Worm (Caenorhabditis elegans) whole organism, young adult: ENCODE measurements around the gene pqn-25.

Experiments used
- ceh-100 ChIP-seq: fragments of 200-800 bp; sonication (Bioruptor generic); IDR thresholded peaks from 2 replicates; pipeline ENCODE4 v1.3.6; 2022; ENCODE audit warnings: missing genetic modification reagents, missing genetic modification characterization, missing compliant biosample characterization
- ceh-40 ChIP-seq: fragments of 200-800 bp; sonication (Bioruptor generic); IDR thresholded peaks from 2 replicates; pipeline ENCODE4 v1.3.6; 2022; ENCODE audit warnings: missing genetic modification characterization, missing compliant biosample characterization
- him-1 ChIP-seq: sonication (generic microtip); optimal IDR thresholded peaks from 2 replicates; lab custom pipeline; 2016; ENCODE audit warnings: missing genotype, missing genetic modification reagents, missing genetic modification characterization, missing compliant biosample characterization
- hlh-26 ChIP-seq: fragments of 200-800 bp; sonication (Bioruptor generic); conservative IDR thresholded peaks from 2 replicates; pipeline ENCODE4 v1.3.6; 2022; ENCODE audit warnings: missing genetic modification reagents, missing genetic modification characterization, missing compliant biosample characterization
- snpc-4 ChIP-seq, 5 experiments: fragments of 150-350 bp in 1 of 5; sonication (generic microtip) in 4 of 5; optimal IDR thresholded peaks; 2 replicates each; lab custom pipeline; 2014 to 2018; ENCODE audit warnings: missing genetic modification characterization in 5 of 5, missing biosample characterization in 3 of 5, antibody characterized with exemption in 2 of 5, mild to moderate bottlenecking in 2 of 5, missing compliant biosample characterization in 2 of 5, missing genotype in 2 of 5, moderate library complexity in 2 of 5, missing genetic modification reagents in 1 of 5
- unc-62 ChIP-seq: fragments of 150-350 bp; optimal IDR thresholded peaks from 2 replicates; lab custom pipeline; 2014; ENCODE audit warnings: missing biosample characterization, missing genetic modification reagents, missing genetic modification characterization
- ztf-6 ChIP-seq: fragments of 200-800 bp; sonication (Bioruptor generic); IDR thresholded peaks from 2 replicates; pipeline ENCODE4 v1.3.6; 2022; ENCODE audit warnings: missing genetic modification reagents, missing genetic modification characterization, missing compliant biosample characterization

DNA sequence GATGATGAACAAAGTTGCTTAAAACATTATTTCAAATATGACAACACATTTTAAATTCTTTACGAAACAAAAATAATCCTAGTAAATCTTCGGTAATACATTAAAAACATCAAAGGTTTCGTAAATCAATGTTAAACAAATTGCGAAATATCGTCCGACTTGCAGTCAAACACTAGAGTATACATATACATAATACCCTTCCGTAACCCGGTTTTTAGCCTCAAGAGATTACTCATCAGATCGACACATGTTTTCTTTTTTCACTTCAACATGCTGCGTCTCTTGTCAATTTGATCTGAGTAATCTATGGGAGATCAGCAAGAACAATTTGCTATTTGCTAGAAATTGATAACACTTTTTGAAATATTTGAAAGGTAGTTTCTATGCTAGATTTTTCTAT, 33.9 kb upstream of the pqn-25 start:
- TF ChIP-seq him-1 (tag; lab: Kevin White, UChicago): no peak
- TF ChIP-seq ceh-40 (GFP tag; lab: Robert Waterston, UW): no peak
- TF ChIP-seq snpc-4 (GFP tag; optimal IDR thresholded peaks at IDR 0.05; lab: Kevin White, UChicago): no peak
- TF ChIP-seq snpc-4 (tag; optimal IDR thresholded peaks at IDR 0.05; lab: Kevin White, UChicago): no peak
- TF ChIP-seq ceh-100 (GFP tag; lab: Robert Waterston, UW): no peak
- no peak for TF ChIP-seq unc-62
- no peak for TF ChIP-seq hlh-26 (GFP tag; lab: Robert Waterston, UW)
- no peak for TF ChIP-seq ztf-6 (GFP tag; lab: Robert Waterston, UW)
